Worm (Caenorhabditis elegans) whole organism, L4/young adult: ENCODE measurements around the gene F15A4.10.

ENCODE experiments used
- W03F9.2 ChIP-seq: fragments of 150-350 bp; optimal IDR thresholded peaks from 2 replicates; lab custom pipeline; 2014; ENCODE audit warnings: missing biosample characterization, missing genetic modification characterization
- dao-5 ChIP-seq: sonication (generic microtip); optimal IDR thresholded peaks from 2 replicates; lab custom pipeline; 2016; ENCODE audit warnings: missing genotype, missing genetic modification characterization, moderate library complexity, missing compliant biosample characterization
- him-1 ChIP-seq: sonication (generic microtip); optimal IDR thresholded peaks from 2 replicates; lab custom pipeline; 2016; ENCODE audit warnings: missing genotype, missing genetic modification reagents, missing genetic modification characterization, missing compliant biosample characterization

The F15A4.10 gene

DNA sequence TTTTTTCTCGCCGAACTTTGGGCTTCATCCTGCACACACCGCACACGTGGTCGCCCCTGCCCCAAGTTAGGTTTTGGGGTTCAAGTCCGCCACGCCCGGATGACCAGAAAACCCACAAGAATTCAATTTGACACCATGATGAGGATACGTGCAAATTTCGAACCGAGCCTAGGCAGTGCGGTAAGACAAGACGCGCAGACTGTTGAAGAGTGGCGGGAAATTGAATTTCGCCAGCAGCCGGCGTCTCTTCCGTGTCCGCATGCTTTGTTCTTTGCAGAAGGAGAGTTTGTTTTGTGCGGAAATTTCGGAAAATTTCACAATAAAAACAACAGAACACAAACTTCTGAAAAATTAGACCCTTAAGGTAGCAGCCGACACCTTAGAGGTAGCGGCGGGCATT lies 15.0 kb upstream of the F15A4.10 start:
- TF ChIP-seq W03F9.2 (tag; lab: Kevin White, UChicago) (no peak), him-1 (tag; lab: Kevin White, UChicago) (no peak), dao-5 (tag; lab: Kevin White, UChicago) (no peak)

DNA sequence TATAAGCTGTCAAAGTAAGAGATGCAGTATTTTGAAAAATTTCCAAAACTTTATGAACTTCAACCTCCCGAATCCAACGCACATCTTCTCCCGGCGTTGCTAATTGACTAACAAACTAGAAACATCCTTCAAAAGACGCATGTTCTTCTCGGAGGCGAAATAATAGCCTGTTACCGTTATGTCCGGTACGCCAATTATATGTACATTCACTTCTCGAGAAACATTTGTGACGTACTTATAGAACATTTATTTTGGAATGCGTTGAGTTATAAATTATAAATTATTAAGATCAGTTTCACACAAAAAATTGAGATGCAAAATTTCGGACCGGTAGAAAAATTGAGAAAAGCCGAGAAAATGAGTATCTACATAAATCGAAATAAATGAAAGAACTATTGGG lies 12.0 kb upstream of the F15A4.10 start, which contains the start of gene T21B4.3:
T21B4.3 (minus strand) TSS at position 101 of the 400 bp plus-strand sequence.
- TF ChIP-seq dao-5 (tag; lab: Kevin White, UChicago) (no peak), him-1 (tag; lab: Kevin White, UChicago) (no peak), W03F9.2 (tag; lab: Kevin White, UChicago) (no peak)

DNA sequence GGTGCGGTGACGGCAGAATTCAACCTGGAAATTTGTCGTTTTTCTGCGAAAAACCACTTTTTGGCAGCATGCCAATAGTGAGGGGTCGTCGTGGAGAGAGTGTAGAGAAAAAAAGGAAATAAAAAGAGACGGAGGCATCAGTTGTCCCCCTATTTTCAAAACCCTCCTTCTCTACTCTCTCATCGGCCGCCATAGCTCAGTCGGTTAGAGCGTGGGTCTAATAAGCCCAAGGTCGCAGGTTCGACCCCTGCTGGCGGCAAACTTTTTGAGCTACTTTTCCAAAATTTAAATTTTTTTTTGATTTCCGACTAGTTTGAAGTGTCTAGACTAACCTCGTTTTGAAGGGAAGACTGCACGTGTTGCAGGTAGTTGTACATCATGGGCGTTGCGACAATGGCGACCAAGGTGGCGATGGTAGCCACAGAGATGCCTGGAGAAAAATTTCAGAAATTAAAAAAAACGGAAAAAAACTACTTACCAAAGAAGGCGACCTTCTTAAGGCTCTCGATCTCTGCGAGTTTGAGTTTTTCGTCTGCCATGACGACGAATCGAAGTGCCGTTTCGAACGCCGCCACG lies 9.7 kb upstream of the F15A4.10 start, which contains the start of gene col-85:
col-85 (minus strand) TSS at position 540 of the 576 bp plus-strand sequence.
- peak; percentile 85 for TF ChIP-seq dao-5 (tag; lab: Kevin White, UChicago)
- peak; percentile 51 for TF ChIP-seq W03F9.2 (tag; lab: Kevin White, UChicago)
- peak; percentile 68 for TF ChIP-seq him-1 (tag; lab: Kevin White, UChicago)

DNA sequence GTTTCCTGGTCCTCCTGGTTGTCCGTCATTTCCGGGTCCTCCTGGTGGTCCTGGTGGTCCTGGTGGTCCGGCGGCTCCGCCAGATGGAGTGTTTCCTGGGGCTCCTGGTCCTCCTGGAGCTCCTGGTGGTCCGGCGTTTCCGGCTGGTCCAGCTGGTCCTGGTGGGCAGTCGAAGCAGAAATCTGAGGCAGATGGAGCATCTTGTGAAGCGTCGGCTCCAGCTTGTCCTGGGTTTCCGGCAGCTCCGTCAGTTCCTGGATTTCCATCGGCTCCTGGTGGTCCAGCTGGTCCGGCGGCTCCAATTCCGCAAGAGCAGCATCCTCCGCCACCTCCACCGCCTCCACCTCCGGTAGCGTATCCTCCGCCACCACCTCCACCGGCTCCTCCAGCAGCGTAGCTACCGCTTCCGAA lies 9.1 kb upstream of the F15A4.10 start:
- TF ChIP-seq W03F9.2 (tag; lab: Kevin White, UChicago) (no peak), him-1 (tag; lab: Kevin White, UChicago) (no peak), dao-5 (tag; lab: Kevin White, UChicago) (no peak)

DNA sequence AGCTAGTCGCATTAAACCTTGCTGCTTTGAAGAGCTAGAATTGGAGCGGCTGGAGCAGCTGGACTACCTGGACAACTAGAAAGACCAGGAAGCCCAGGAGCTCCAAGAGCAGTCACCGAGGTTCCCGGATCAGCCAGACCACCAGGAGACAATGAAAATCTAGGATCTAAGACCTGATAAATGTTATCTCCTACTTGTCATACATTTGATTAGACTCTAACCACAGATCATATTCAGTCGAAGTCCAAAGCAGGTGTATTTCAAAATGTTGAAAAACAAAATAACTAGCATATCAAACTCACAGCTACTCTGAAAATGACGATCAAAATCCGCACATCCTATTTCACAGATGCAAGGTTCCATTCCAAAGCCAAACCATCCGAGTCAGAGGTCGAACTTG lies 7.0 kb upstream of the F15A4.10 start, which contains the start of gene srz-6:
srz-6 (plus strand) TSS at position 301 of the 400 bp plus-strand sequence.
- TF ChIP-seq dao-5 (tag; lab: Kevin White, UChicago) (no peak), him-1 (tag; lab: Kevin White, UChicago) (no peak), W03F9.2 (tag; lab: Kevin White, UChicago) (no peak)

DNA sequence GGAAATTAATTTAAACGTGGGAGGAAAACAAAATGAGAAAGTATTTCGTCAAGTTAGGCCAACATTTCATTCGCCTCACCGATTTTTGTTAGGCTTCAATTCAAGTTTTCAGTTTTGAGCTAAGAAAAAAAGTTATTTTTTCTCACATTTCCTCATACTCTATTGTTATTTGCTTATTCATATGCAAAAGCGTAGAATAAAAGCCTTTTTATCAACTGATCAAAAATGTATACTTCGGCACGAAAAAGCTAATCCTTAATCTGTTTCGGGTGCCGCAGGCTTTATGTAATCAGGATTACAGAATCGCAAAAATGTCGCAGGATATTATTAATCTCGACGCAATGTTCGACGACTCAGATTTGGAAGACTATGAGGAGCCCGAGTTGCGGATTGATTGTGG lies 4.9 kb upstream of the F15A4.10 start, which contains the start of gene T21B4.15:
T21B4.15 (plus strand) TSS at position 301 of the 400 bp plus-strand sequence.
- TF ChIP-seq W03F9.2 (tag; lab: Kevin White, UChicago) = no peak
- no peak for TF ChIP-seq him-1 (tag; lab: Kevin White, UChicago)
- no peak for TF ChIP-seq dao-5 (tag; lab: Kevin White, UChicago)

DNA sequence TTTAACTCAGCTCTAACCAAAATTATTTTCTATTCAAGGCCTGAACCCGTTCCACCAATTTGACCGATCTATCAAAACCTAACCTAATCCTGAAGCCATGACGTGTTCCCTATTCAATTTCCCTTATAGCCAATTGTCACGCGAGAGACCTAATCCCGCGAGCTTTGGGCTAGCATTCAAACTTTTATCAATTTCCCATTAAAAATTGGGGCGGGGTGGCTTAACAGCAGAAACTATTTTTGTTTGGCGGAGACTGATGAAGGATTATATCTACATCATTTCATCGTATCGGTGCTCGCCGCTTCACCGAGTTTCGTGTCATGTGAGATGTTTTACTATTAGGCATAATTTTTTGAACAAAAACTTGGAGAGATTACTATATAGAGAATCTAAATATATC lies 3.9 kb upstream of the F15A4.10 start:
- TF ChIP-seq him-1 (tag; lab: Kevin White, UChicago) = no peak
- TF ChIP-seq W03F9.2 (tag; lab: Kevin White, UChicago) = no peak
- no peak for TF ChIP-seq dao-5 (tag; lab: Kevin White, UChicago)

DNA sequence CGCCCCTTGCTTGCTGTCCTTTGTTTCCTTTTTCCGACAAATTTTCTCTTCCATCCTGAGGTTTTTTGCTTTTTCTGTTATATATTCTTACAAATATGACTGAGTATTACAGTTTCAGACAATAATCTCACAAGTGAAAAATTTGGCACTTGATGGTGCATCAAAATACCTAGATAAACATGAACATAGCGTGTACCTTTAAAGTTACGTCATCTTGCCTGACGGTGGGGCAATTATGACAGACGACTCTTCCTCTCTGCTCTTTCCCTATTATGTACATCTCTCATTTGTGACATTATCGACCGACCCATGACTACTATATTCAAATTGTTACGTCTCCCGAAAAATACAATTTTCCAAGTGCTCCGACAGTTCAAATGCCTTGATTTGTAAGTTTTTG lies 2.3 kb downstream of the F15A4.10 start, which contains the start of gene fbxb-102:
fbxb-102 (plus strand) TSS at position 301 of the 400 bp plus-strand sequence.
- no peak for TF ChIP-seq him-1 (tag; lab: Kevin White, UChicago)
- no peak for TF ChIP-seq dao-5 (tag; lab: Kevin White, UChicago)
- TF ChIP-seq W03F9.2 (tag; lab: Kevin White, UChicago) = no peak

DNA sequence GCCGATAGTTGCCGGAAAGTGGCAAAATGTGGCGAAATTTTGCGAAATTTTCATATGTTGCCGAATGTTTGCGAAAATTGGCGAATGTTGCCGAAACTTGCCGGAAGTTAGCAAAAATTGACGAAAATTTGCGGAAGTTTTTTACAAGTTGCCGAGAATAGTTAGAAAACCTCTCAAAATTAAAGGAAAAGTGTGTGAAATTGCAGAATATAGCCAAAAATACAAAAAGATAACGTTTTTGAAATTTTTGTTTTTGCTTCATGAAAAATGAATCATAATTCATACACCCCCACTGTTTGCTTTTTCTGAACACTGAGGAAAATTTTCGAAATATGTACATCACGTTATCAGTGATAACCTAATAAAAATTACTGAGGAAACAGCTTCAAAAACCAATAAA lies 3.3 kb downstream of the F15A4.10 start:
- TF ChIP-seq him-1 (tag; lab: Kevin White, UChicago) (no peak), dao-5 (tag; lab: Kevin White, UChicago) (no peak), W03F9.2 (tag; lab: Kevin White, UChicago) (no peak)

DNA sequence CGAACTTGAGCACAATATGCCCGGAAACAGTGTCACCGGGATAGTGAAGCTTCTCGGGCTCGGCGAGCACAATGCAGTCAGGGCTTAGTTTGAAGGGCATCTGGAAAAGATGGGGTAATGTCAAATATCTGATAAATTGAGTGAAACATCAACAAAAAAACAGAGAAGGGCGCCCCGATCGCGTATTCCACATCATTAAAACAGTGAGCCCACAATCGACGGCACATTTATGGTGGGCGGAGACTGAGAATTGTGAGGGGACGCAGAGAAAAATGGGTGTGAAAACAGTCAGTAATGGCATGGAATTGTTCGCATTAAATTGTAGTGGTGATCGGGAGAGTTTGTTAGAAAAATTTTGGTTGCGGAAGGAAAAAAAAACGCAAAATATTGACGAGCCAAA lies 4.1 kb downstream of the F15A4.10 start, which contains the start of gene arrd-9:
arrd-9 (minus strand) TSS at position 101 of the 400 bp plus-strand sequence.
- TF ChIP-seq W03F9.2 (tag; lab: Kevin White, UChicago) (no peak), him-1 (tag; lab: Kevin White, UChicago) (no peak), dao-5 (tag; lab: Kevin White, UChicago) (no peak)

DNA sequence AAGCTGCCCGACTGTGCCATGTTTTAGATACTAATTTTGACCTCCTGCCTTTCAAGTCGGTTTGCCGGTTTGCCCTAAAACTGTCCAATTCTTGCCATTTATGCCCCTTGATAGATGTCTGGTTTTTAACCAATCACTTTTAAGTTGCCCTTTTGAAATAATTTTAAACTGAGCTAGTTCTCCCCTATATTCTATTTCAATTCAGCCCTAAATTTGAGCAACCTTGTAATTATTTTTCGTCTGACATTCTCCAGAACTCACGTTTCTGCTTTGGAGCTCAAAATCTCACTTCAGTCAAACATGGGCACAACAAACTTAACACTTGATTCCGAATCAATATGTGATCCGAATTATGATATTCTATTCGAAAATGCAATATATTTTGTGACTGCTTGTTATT lies 11.6 kb downstream of the F15A4.10 start, which contains the start of gene srg-17:
srg-17 (plus strand) TSS at position 301 of the 400 bp plus-strand sequence.
- TF ChIP-seq W03F9.2 (tag; lab: Kevin White, UChicago) (no peak), him-1 (tag; lab: Kevin White, UChicago) (no peak), dao-5 (tag; lab: Kevin White, UChicago) (no peak)

DNA sequence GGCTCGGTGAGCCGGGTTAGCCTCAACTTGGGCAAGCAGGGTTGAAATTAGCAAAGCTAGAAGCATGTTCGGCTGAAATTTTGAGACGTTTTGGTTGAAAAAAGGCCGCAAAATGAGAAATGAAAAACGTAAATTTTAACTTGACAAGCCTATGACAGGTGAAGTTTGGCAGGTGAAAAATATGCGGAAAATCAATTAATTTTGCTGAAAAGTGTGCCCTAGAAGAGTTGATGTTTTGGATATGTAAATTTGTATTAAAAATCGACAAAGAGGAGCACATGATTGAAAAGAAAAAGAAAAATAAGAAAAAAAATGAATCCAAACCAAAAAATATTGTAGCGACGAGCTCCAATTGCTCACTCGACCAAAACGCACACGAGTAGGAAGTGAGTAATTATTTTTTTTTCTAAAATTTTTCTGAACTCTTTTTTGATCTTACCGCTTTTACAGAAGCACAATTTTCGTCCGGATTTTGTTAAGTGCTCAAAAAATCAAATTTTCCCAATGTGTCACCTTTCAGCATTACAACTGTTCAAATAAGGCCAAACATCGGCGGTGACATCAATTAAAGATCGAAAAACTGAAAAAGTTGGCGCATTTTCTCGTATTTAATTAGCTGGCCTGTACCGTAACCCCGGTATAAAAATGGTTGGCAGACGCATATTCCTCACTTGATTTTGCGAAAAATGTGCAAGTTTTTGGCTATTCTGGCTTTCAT lies 13.7 kb downstream of the F15A4.10 start, which contains the start of the genes F15A4.5 and phat-8:
F15A4.5 (minus strand) TSS at position 101 of the 718 bp plus-strand sequence.
phat-8 (plus strand) TSS at position 668 of the 718 bp plus-strand sequence.
- no peak for TF ChIP-seq W03F9.2 (tag; lab: Kevin White, UChicago)
- no peak for TF ChIP-seq him-1 (tag; lab: Kevin White, UChicago)
- TF ChIP-seq dao-5 (tag; lab: Kevin White, UChicago) = no peak

DNA sequence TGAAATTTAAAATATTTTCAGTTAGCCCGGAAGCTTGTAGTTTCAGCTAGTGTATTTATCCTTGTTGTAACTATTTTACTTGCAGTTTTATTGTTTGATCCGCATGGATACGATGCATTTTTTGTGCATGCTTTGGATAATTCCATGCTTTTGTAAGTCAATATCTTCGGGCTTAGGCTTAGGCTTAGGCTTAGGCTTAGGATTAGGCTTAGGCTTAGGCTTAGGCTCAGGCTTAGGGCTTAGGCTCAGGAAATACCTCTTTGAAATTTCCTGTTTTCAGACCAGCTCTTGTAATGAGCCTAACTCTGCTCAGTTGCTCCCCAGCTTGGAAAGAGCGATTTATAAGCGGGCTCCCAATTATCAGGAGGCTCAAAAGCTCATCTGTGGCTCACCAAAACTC lies 17.9 kb downstream of the F15A4.10 start, which contains the start of gene srg-16:
srg-16 (plus strand) TSS at position 87 of the 400 bp plus-strand sequence.
- TF ChIP-seq W03F9.2 (tag; lab: Kevin White, UChicago) = no peak
- no peak for TF ChIP-seq dao-5 (tag; lab: Kevin White, UChicago)
